Fruit fly (Drosophila melanogaster) S2 (cell line): ENCODE results near the gene CG9254.

Experiments
- CG8478 ChIP-seq: fragments of >200 bp; optimal IDR thresholded peaks from 2 replicates; lab custom pipeline; 2018
- CTCF ChIP-seq, 2 experiments: fragments of >200 bp; optimal IDR thresholded peaks; 2 replicates each; lab custom pipeline; 2018

dm6 chr2L:13545678-13546077 is 51.3 kb downstream of the CG9254 start:
- TF ChIP-seq CTCF (optimal IDR thresholded peaks at IDR 0.05; lab: Kevin White, UChicago) (no peak), CG8478 (lab: Kevin White, UChicago) (no peak)
